Worm (Caenorhabditis elegans) whole organism, mixed stage, embryonic: Measurements from ENCODE around the gene gar-1.

Experiments
- blmp-1 ChIP-seq: fragments of 150-350 bp; optimal IDR thresholded peaks from 2 replicates; lab custom pipeline; 2014; ENCODE audit warnings: missing biosample characterization, missing genetic modification characterization
- ceh-39 ChIP-seq: fragments of 150-350 bp; optimal IDR thresholded peaks from 2 replicates; lab custom pipeline; 2014; ENCODE audit warnings: missing biosample characterization, missing genetic modification characterization
- cnd-1 ChIP-seq: fragments of 200-800 bp; sonication (Bioruptor generic); optimal IDR thresholded peaks from 2 replicates; lab custom pipeline; 2018; ENCODE audit warnings: mild to moderate bottlenecking, missing genetic modification characterization, missing compliant biosample characterization
- nhr-28 ChIP-seq: fragments of 150-350 bp; optimal IDR thresholded peaks from 2 replicates; lab custom pipeline; 2014; ENCODE audit warnings: missing biosample characterization, missing genetic modification characterization
- snpc-4 ChIP-seq: fragments of 150-350 bp; optimal IDR thresholded peaks from 2 replicates; lab custom pipeline; 2014; ENCODE audit warnings: missing biosample characterization, missing genetic modification characterization
- tbx-8 ChIP-seq: fragments of 200-800 bp; sonication (Bioruptor generic); optimal IDR thresholded peaks from 2 replicates; lab custom pipeline; 2018; ENCODE audit warnings: mild to moderate bottlenecking, missing genetic modification characterization, moderate library complexity, missing compliant biosample characterization
- ztf-11 ChIP-seq: fragments of 150-350 bp; optimal IDR thresholded peaks from 2 replicates; lab custom pipeline; 2014; ENCODE audit warnings: missing biosample characterization, missing genetic modification characterization

- TF ChIP-seq cnd-1 (tag; lab: Kevin White, UChicago) (no peak), ceh-39 (tag; lab: Kevin White, UChicago) (no peak), snpc-4 (no peak), blmp-1 (no peak), ztf-11 (tag; lab: Kevin White, UChicago) (no peak), nhr-28 (tag; lab: Kevin White, UChicago) (no peak), tbx-8 (GFP tag; lab: Kevin White, UChicago) (no peak)
Measured at ce11 chrX:6514466-6514865, 29.8 kb upstream of the gar-1 start.
